Fruit fly (Drosophila melanogaster) whole organism, wandering third instar larva: ENCODE results near the gene Dpp10.

Source experiments
- Abd-B ChIP-seq: fragments of >200 bp; optimal IDR thresholded peaks from 2 replicates; lab custom pipeline; 2017; ENCODE audit warnings: missing biosample characterization, missing genetic modification characterization
- CG32264 ChIP-seq: fragments of 200-800 bp; sonication (Bioruptor generic); optimal IDR thresholded peaks from 2 replicates; lab custom pipeline; 2016; ENCODE audit warnings: missing biosample characterization, missing genetic modification characterization
- CG9705 ChIP-seq: fragments of 200-800 bp; sonication (Bioruptor generic); optimal IDR thresholded peaks from 2 replicates; lab custom pipeline; 2018; ENCODE audit warnings: missing biosample characterization, mild to moderate bottlenecking, missing genetic modification characterization
- CrebA ChIP-seq: fragments of 200-800 bp; sonication (Bioruptor generic); optimal IDR thresholded peaks from 2 replicates; lab custom pipeline; 2016; ENCODE audit warnings: missing biosample characterization, mild to moderate bottlenecking, missing genetic modification characterization, borderline replicate concordance
- Dfd ChIP-seq: fragments of >200 bp; optimal IDR thresholded peaks from 2 replicates; lab custom pipeline; 2017; ENCODE audit warnings: missing biosample characterization, missing genetic modification characterization
- Dif ChIP-seq: fragments of 200-275, 200-300 bp; sonication (Bioruptor generic); optimal IDR thresholded peaks from 2 replicates; lab custom pipeline; 2018; ENCODE audit warnings: missing biosample characterization, missing genetic modification characterization; ENCODE audit not compliant: partially characterized antibody
- GATAd ChIP-seq: sonication (Bioruptor generic); optimal IDR thresholded peaks from 2 replicates; lab custom pipeline; 2016; ENCODE audit warnings: missing biosample characterization, missing genetic modification characterization
- HLH106 ChIP-seq: fragments of 200-800 bp; optimal IDR thresholded peaks from 3 replicates; lab custom pipeline; 2019; ENCODE audit warnings: missing biosample characterization, mild to moderate bottlenecking, missing genetic modification characterization, moderate library complexity
- Hnf4 ChIP-seq: fragments of 200-800 bp; sonication (Bioruptor generic); optimal IDR thresholded peaks from 2 replicates; lab custom pipeline; 2016; ENCODE audit warnings: missing biosample characterization, mild to moderate bottlenecking, missing genetic modification characterization
- Hr78 ChIP-seq: fragments of >200 bp; optimal IDR thresholded peaks from 2 replicates; lab custom pipeline; 2017; ENCODE audit warnings: missing biosample characterization, missing genetic modification characterization
- Hr83 ChIP-seq: fragments of 200-300 bp; sonication (Bioruptor generic); optimal IDR thresholded peaks from 2 replicates; lab custom pipeline; 2016; ENCODE audit warnings: missing biosample characterization, mild to moderate bottlenecking, missing genetic modification characterization, moderate library complexity; ENCODE audit not compliant: poor library complexity, severe bottlenecking
- Jra ChIP-seq: sonication (Bioruptor generic); optimal IDR thresholded peaks from 2 replicates; lab custom pipeline; 2016; ENCODE audit warnings: missing biosample characterization, missing genetic modification characterization
- Mio ChIP-seq: sonication (Bioruptor generic); optimal IDR thresholded peaks from 2 replicates; lab custom pipeline; 2016; ENCODE audit warnings: missing biosample characterization, missing genetic modification characterization
- Myc ChIP-seq: fragments of >200 bp; optimal IDR thresholded peaks from 2 replicates; lab custom pipeline; 2017
- N ChIP-seq: fragments of >200 bp; optimal IDR thresholded peaks from 2 replicates; lab custom pipeline; 2018; ENCODE audit warnings: missing biosample characterization, missing external identifiers, missing genetic modification characterization
- OdsH ChIP-seq: fragments of 200-800 bp; sonication (Bioruptor generic); optimal IDR thresholded peaks from 2 replicates; lab custom pipeline; 2016; ENCODE audit warnings: missing biosample characterization, mild to moderate bottlenecking, missing genetic modification characterization
- Rel ChIP-seq, 2 experiments: fragments of 200-800 bp; sonication (Bioruptor generic) in 1 of 2; optimal IDR thresholded peaks; 2 replicates in 1 of 2; 3 replicates in 1 of 2; lab custom pipeline; 2016 to 2019; ENCODE audit warnings: mild to moderate bottlenecking in 2 of 2, missing biosample characterization in 2 of 2, missing genetic modification characterization in 2 of 2, moderate library complexity in 1 of 2
- Sp1 ChIP-seq: fragments of 200-800 bp; sonication (Bioruptor generic); optimal IDR thresholded peaks from 3 replicates; lab custom pipeline; 2019; ENCODE audit warnings: missing biosample characterization, mild to moderate bottlenecking, missing genetic modification characterization, moderate library complexity
- Vsx2 ChIP-seq: fragments of 200-300, 225-300 bp; sonication (Bioruptor generic); optimal IDR thresholded peaks from 2 replicates; lab custom pipeline; 2018; ENCODE audit warnings: missing biosample characterization, missing genetic modification characterization; ENCODE audit not compliant: partially characterized antibody
- br ChIP-seq: fragments of 200-800 bp; sonication (Bioruptor generic); optimal IDR thresholded peaks from 2 replicates; lab custom pipeline; 2016; ENCODE audit warnings: missing biosample characterization, missing genetic modification characterization
- brk ChIP-seq: fragments of 200-800 bp; sonication (Bioruptor generic); optimal IDR thresholded peaks from 2 replicates; lab custom pipeline; 2016; ENCODE audit warnings: missing biosample characterization, mild to moderate bottlenecking, missing genetic modification characterization
- dl ChIP-seq, 2 experiments: fragments of 175-275, 200-275 bp in 1 of 2; fragments of 200-275 bp in 1 of 2; sonication (Bioruptor generic); optimal IDR thresholded peaks; lab custom pipeline; 2018; ENCODE audit warnings: mild to moderate bottlenecking in 2 of 2, missing biosample characterization in 2 of 2, missing genetic modification characterization in 2 of 2, moderate library complexity in 2 of 2; ENCODE audit not compliant: partially characterized antibody in 2 of 2, insufficient read depth in 1 of 2
- dmrt93B ChIP-seq: fragments of 200-800 bp; sonication (Bioruptor generic); optimal IDR thresholded peaks from 2 replicates; lab custom pipeline; 2018; ENCODE audit warnings: missing biosample characterization, mild to moderate bottlenecking, missing genetic modification characterization
- dsf ChIP-seq: sonication (Bioruptor generic); optimal IDR thresholded peaks from 2 replicates; lab custom pipeline; 2016; ENCODE audit warnings: missing biosample characterization, missing genetic modification characterization, borderline replicate concordance
- ey ChIP-seq: fragments of 200-800 bp; sonication (Bioruptor generic); optimal IDR thresholded peaks from 2 replicates; lab custom pipeline; 2016; ENCODE audit warnings: missing biosample characterization, missing genetic modification characterization
- foxo ChIP-seq, 2 experiments: fragments of 200-800 bp; sonication (Bioruptor generic); optimal IDR thresholded peaks; 2 replicates in 1 of 2; 3 replicates in 1 of 2; lab custom pipeline; 2016 to 2017; ENCODE audit warnings: missing biosample characterization in 2 of 2, missing genetic modification characterization in 2 of 2
- fru ChIP-seq: fragments of 200-800 bp; sonication (Bioruptor generic); optimal IDR thresholded peaks from 3 replicates; lab custom pipeline; 2016; ENCODE audit warnings: missing biosample characterization, mild to moderate bottlenecking, missing genetic modification characterization
- h ChIP-seq: fragments of 200-800 bp; sonication (Bioruptor generic); optimal IDR thresholded peaks from 3 replicates; lab custom pipeline; 2016; ENCODE audit warnings: missing biosample characterization, mild to moderate bottlenecking, missing genetic modification characterization
- jim ChIP-seq: fragments of 175-275, 200-325 bp; sonication (Bioruptor generic); optimal IDR thresholded peaks from 2 replicates; lab custom pipeline; 2016; ENCODE audit warnings: missing biosample characterization, mild to moderate bottlenecking, missing genetic modification characterization
- lola ChIP-seq: fragments of >200 bp; optimal IDR thresholded peaks from 2 replicates; lab custom pipeline; 2017; ENCODE audit warnings: missing biosample characterization, missing genetic modification characterization
- pan ChIP-seq: fragments of >200 bp; optimal IDR thresholded peaks from 2 replicates; lab custom pipeline; 2017
- psq ChIP-seq: fragments of 200-800 bp; sonication (Bioruptor generic); optimal IDR thresholded peaks from 3 replicates; lab custom pipeline; 2017; ENCODE audit warnings: missing biosample characterization, mild to moderate bottlenecking, missing genetic modification characterization, moderate library complexity
- rgr ChIP-seq: fragments of 200-800 bp; sonication (Bioruptor generic); optimal IDR thresholded peaks from 3 replicates; lab custom pipeline; 2016; ENCODE audit warnings: missing biosample characterization, mild to moderate bottlenecking, missing genetic modification characterization
- sage ChIP-seq: fragments of 200-800 bp; sonication (Bioruptor generic); optimal IDR thresholded peaks from 2 replicates; lab custom pipeline; 2016; ENCODE audit warnings: missing biosample characterization, mild to moderate bottlenecking, missing genetic modification characterization
- sv ChIP-seq: fragments of 200-800 bp; sonication (Bioruptor generic); optimal IDR thresholded peaks from 3 replicates; lab custom pipeline; 2016; ENCODE audit warnings: missing biosample characterization, missing genetic modification characterization
- tai ChIP-seq: sonication (Bioruptor generic); optimal IDR thresholded peaks from 2 replicates; lab custom pipeline; 2016; ENCODE audit warnings: missing biosample characterization, missing genetic modification characterization
- usp ChIP-seq: fragments of >200 bp; optimal IDR thresholded peaks from 2 replicates; lab custom pipeline; 2017; ENCODE audit warnings: missing biosample characterization, missing genetic modification characterization
- woc ChIP-seq: sonication (Bioruptor generic); optimal IDR thresholded peaks from 2 replicates; lab custom pipeline; 2016; ENCODE audit warnings: missing biosample characterization, mild to moderate bottlenecking, missing genetic modification characterization

Gene Dpp10

DNA sequence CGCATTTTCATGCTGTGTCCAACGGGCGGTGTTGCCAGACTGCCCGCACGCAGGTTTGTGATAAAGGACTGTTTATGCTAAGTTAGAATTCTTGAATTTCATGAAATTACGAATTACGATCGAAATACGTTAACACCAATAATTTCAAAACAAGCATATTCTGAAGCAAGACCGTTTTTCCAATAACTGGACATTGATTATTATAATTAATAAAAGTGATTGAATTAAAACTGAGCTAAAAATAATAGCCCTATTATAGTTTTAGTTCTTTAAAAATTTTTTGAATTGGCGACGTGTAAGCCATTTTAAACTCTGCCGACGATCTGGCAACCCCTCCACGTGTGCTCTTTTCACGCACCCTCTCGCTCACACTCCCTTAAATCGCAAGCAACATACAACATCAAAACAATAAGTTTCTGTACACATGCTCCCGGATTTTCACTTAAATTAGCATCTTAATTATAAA, 47.3 kb upstream of the Dpp10 start:
- TF ChIP-seq CG9705 (GFP tag; lab: Kevin White, UChicago) (peak; percentile 87), tai (GFP tag; lab: Kevin White, UChicago) (no peak), Abd-B (GFP tag; lab: Kevin White, UChicago) (no peak), jim (no peak), lola (GFP tag; lab: Kevin White, UChicago) (no peak), sv (GFP tag; lab: Kevin White, UChicago) (peak; percentile 95), CrebA (GFP tag; lab: Kevin White, UChicago) (no peak), psq (GFP tag; lab: Kevin White, UChicago) (peak; percentile 88), ey (GFP tag; lab: Kevin White, UChicago) (peak; percentile 90), foxo (GFP tag; optimal IDR thresholded peaks at IDR 0.05; lab: Kevin White, UChicago) (peak in 1 of 2 experiments; percentile 96), Rel (GFP tag; optimal IDR thresholded peaks at IDR 0.05; lab: Kevin White, UChicago) (peak; percentile 72), Rel (tag; optimal IDR thresholded peaks at IDR 0.05; lab: Kevin White, UChicago) (peak; percentile 69), N (GFP tag; lab: Kevin White, UChicago) (no peak), br (GFP tag; lab: Kevin White, UChicago) (peak; percentile 93), Hnf4 (GFP tag; lab: Kevin White, UChicago) (no peak), HLH106 (tag; lab: Kevin White, UChicago) (peak; percentile 93), fru (GFP tag; lab: Kevin White, UChicago) (peak; percentile 93), Myc (lab: Kevin White, UChicago) (no peak), usp (no peak), Vsx2 (GFP tag; lab: Kevin White, UChicago) (no peak), dl (GFP tag; optimal IDR thresholded peaks at IDR 0.05; lab: Kevin White, UChicago; ENCODE audit: insufficient read depth in 1 of 2, partially characterized antibody in 2 of 2) (no peak), CG32264 (GFP tag; lab: Kevin White, UChicago) (peak; percentile 72), Dfd (GFP tag; lab: Kevin White, UChicago) (no peak), OdsH (GFP tag; lab: Kevin White, UChicago) (peak; percentile 92), dmrt93B (GFP tag; lab: Kevin White, UChicago) (no peak), Hr78 (GFP tag; lab: Kevin White, UChicago) (no peak), brk (GFP tag; lab: Kevin White, UChicago) (no peak), sage (GFP tag; lab: Kevin White, UChicago) (no peak), GATAd (GFP tag; lab: Kevin White, UChicago) (peak; percentile 55), rgr (GFP tag; lab: Kevin White, UChicago) (peak; percentile 95), Dif (GFP tag; lab: Kevin White, UChicago) (no peak), Sp1 (GFP tag; lab: Kevin White, UChicago) (peak; percentile 90), Jra (GFP tag; lab: Kevin White, UChicago) (peak; percentile 57), h (peak; percentile 94), pan (no peak), Hr83 (no peak), woc (peak; percentile 86), Mio (GFP tag; lab: Kevin White, UChicago) (peak; percentile 35), dsf (GFP tag; lab: Kevin White, UChicago) (peak; percentile 42)
- TF ChIP-seq, all 38 proteins: peak for 19

DNA sequence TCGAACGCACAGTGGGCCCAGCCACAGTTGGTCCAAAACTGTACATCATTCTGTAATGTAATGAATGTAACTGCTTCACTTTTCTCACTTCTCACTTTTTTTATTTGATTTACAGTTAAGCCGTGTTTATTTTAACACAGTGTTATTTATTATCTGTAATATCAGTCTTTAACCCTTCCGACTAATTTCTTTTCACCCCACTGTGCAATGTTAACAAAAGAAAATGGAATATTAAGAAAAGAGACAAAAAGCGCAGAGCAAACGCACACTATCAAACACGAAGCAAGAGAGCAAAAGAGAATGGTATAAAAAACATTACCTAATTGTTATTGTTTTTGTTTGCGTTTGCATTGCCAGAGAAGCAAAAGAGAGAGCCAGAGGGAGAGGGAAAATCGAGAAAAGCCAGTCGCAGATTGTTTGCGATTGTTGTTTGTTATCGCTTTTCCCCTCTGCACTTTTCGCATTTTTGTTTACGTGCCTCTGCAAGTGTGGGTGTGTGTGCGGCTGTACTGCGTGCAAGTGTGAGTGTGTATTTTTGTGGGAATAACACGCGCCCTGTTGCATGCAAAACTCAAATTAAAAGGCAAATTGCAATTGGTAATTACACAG, 46.3 kb upstream of the Dpp10 start:
- TF ChIP-seq Vsx2 (GFP tag; lab: Kevin White, UChicago): no peak
- TF ChIP-seq Hr83: no peak
- peak; percentile 85 for TF ChIP-seq Sp1 (GFP tag; lab: Kevin White, UChicago)
- peak; percentile 93 for TF ChIP-seq rgr (GFP tag; lab: Kevin White, UChicago)
- no peak for TF ChIP-seq Dif (GFP tag; lab: Kevin White, UChicago)
- TF ChIP-seq N (GFP tag; lab: Kevin White, UChicago): no peak
- TF ChIP-seq usp: no peak
- no peak for TF ChIP-seq tai (GFP tag; lab: Kevin White, UChicago)
- TF ChIP-seq woc: peak; percentile 76
- peak; percentile 56 for TF ChIP-seq brk (GFP tag; lab: Kevin White, UChicago)
- peak; percentile 95 for TF ChIP-seq sv (GFP tag; lab: Kevin White, UChicago)
- TF ChIP-seq jim: no peak
- TF ChIP-seq CG32264 (GFP tag; lab: Kevin White, UChicago): peak; percentile 85
- TF ChIP-seq psq (GFP tag; lab: Kevin White, UChicago): peak; percentile 94
- no peak for TF ChIP-seq lola (GFP tag; lab: Kevin White, UChicago)
- peak; percentile 42 to 93 for TF ChIP-seq foxo (GFP tag; optimal IDR thresholded peaks at IDR 0.05; lab: Kevin White, UChicago)
- no peak for TF ChIP-seq Mio (GFP tag; lab: Kevin White, UChicago)
- TF ChIP-seq Abd-B (GFP tag; lab: Kevin White, UChicago): no peak
- peak; percentile 28 for TF ChIP-seq GATAd (GFP tag; lab: Kevin White, UChicago)
- TF ChIP-seq h: peak; percentile 93
- peak; percentile 88 for TF ChIP-seq Hnf4 (GFP tag; lab: Kevin White, UChicago)
- no peak for TF ChIP-seq CrebA (GFP tag; lab: Kevin White, UChicago)
- peak; percentile 48 for TF ChIP-seq Jra (GFP tag; lab: Kevin White, UChicago)
- TF ChIP-seq br (GFP tag; lab: Kevin White, UChicago): peak; percentile 91
- TF ChIP-seq Myc (lab: Kevin White, UChicago): no peak
- TF ChIP-seq HLH106 (tag; lab: Kevin White, UChicago): peak; percentile 81
- no peak for TF ChIP-seq Rel (GFP tag; optimal IDR thresholded peaks at IDR 0.05; lab: Kevin White, UChicago)
- TF ChIP-seq Rel (tag; optimal IDR thresholded peaks at IDR 0.05; lab: Kevin White, UChicago): peak; percentile 97
- TF ChIP-seq Dfd (GFP tag; lab: Kevin White, UChicago): no peak
- peak; percentile 64 for TF ChIP-seq dmrt93B (GFP tag; lab: Kevin White, UChicago)
- peak in 1 of 2 experiments; percentile 4 for TF ChIP-seq dl (GFP tag; optimal IDR thresholded peaks at IDR 0.05; lab: Kevin White, UChicago; ENCODE audit: insufficient read depth in 1 of 2, partially characterized antibody in 2 of 2)
- TF ChIP-seq dsf (GFP tag; lab: Kevin White, UChicago): peak; percentile 62
- TF ChIP-seq fru (GFP tag; lab: Kevin White, UChicago): peak; percentile 93
- TF ChIP-seq CG9705 (GFP tag; lab: Kevin White, UChicago): peak; percentile 40
- TF ChIP-seq Hr78 (GFP tag; lab: Kevin White, UChicago): no peak
- TF ChIP-seq sage (GFP tag; lab: Kevin White, UChicago): peak; percentile 68
- peak; percentile 90 for TF ChIP-seq ey (GFP tag; lab: Kevin White, UChicago)
- no peak for TF ChIP-seq pan
- TF ChIP-seq OdsH (GFP tag; lab: Kevin White, UChicago): peak; percentile 88
